Worm (Caenorhabditis elegans) whole organism, dauer: Measurements from ENCODE around the gene srg-54.

Experiments
- unc-62 ChIP-seq: sonication (generic microtip); optimal IDR thresholded peaks from 2 replicates; lab custom pipeline; 2017; ENCODE audit warnings: missing biosample characterization, missing genetic modification reagents, missing genetic modification characterization

The srg-54 gene

ce11 chrV:14924104-14924503 is at the start of gene srg-54:
TSS of gene srg-54 (minus strand) at chrV:14924204.
- TF ChIP-seq unc-62 (GFP tag; lab: Kevin White, UChicago): no peak

DNA sequence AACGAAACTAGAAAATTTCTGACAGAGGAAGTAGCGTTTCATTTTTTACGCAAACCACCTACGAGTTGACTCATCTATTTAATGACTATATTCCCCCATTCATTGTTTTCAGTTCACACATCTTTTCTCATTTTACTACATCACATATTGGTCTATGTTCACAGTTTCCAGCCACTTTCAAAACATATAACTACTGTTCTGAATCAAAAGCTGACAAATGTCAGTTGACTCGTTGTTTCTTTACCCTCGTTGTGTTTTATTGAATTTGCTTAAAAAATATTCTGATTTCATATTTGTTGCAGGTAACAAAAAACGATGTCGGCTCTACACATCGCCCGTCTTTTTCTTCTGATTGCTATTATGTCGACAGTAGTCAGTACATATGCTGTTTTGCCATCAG is 47.1 kb upstream of the srg-54 start, which contains the start of gene nlp-59:
nlp-59 (plus strand) TSS at position 301 of the 400 bp plus-strand sequence.
- no peak for TF ChIP-seq unc-62 (GFP tag; lab: Kevin White, UChicago)

DNA sequence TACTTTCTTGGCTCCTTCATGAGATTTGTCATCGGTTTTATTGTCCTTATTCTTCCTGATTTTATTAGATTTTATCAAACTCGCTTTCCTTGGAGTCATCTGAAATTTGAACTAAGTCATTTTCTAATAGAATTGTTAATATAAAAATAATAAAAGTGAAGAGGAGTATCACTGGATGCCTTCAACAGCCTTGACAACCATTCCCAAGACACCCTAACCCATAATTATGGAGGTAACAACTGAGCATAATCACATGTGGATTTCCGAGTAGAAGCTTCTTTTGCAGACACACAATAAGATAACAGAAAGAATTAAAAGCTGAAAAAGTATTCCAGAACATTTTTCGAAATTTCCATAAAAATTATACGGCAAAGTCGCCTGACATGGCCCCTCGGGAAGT is 31.7 kb upstream of the srg-54 start, which contains the start of gene F02D8.9:
F02D8.9 (minus strand) TSS at position 101 of the 400 bp plus-strand sequence.
- TF ChIP-seq unc-62 (GFP tag; lab: Kevin White, UChicago): no peak

- no peak for TF ChIP-seq unc-62 (GFP tag; lab: Kevin White, UChicago)
Measured at ce11 chrV:14954633-14955032, 30.6 kb upstream of the srg-54 start, which contains the start of gene C30G7.5. TSS of gene C30G7.5 (minus strand) at chrV:14954733.

DNA sequence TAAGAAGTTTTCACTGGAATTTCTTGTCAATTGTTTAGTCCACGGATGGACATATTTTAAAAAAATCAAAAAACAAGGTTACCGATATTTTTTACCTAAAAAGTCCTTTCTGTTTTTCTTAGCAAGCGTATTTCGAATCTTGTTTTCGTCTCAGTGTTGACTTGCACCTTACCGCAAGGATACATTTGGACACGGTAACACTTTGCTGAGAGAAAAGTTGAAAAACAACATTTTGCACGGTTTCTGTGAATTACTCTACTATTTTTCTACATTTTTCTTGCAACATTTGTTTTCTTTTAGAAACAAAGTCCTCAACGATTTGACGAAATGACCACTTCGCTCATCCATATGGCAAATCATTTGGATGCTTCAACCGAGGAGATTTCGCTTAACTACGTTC is 25.5 kb upstream of the srg-54 start, which contains the start of gene hil-1:
hil-1 (plus strand) TSS at position 301 of the 400 bp plus-strand sequence.
- no peak for TF ChIP-seq unc-62 (GFP tag; lab: Kevin White, UChicago)

- no peak for TF ChIP-seq unc-62 (GFP tag; lab: Kevin White, UChicago)
Measured at ce11 chrV:14948566-14948965, 24.6 kb upstream of the srg-54 start.

DNA sequence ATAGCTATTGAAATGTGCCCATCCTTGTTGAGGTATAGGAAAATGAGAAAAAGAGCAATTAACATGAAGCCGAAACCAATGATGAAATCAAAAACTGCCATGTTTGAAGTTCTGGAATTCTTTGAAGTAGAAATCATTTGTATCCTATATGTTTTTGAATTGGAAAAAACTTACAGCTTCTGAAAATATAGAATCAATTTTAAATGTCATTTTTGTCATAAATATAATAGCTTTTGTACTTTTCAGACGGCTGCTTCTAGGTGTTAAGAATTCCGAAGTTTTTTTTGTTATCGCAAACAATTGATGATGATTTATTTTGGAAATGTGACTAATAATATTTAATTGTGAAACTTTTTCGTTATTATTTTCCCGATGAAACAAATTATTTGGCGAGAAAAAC is 23.0 kb upstream of the srg-54 start, which contains the start of gene C30G7.4:
C30G7.4 (minus strand) TSS at position 101 of the 400 bp plus-strand sequence.
- TF ChIP-seq unc-62 (GFP tag; lab: Kevin White, UChicago): no peak

- no peak for TF ChIP-seq unc-62 (GFP tag; lab: Kevin White, UChicago)
Measured at ce11 chrV:14945697-14946096, 21.7 kb upstream of the srg-54 start, which contains the start of gene C30G7.3. TSS of gene C30G7.3 (minus strand) at chrV:14945704.

DNA sequence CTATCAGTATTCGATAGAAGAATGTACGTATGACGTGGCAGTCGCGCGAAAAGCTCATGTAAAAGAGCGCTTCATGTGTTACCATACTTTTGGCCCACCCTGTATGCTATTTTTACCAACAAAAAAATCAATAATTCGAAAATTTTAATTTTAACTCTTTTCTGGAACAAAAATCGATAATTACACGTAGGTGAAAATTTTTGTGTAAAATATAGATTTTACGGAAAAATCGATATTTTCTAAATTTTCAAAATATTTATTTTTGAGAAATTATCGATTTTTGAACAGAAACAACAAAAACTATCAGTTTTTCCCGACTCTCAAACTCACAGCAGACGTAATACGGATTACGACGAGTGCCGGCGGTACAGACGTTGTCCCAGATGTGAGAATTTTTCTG is 21.1 kb upstream of the srg-54 start:
- TF ChIP-seq unc-62 (GFP tag; lab: Kevin White, UChicago): no peak

- TF ChIP-seq unc-62 (GFP tag; lab: Kevin White, UChicago): no peak
Measured at ce11 chrV:14943774-14944173, 19.8 kb upstream of the srg-54 start.

ce11 chrV:14942898-14943297 is 18.9 kb upstream of the srg-54 start:
- no peak for TF ChIP-seq unc-62 (GFP tag; lab: Kevin White, UChicago)

DNA sequence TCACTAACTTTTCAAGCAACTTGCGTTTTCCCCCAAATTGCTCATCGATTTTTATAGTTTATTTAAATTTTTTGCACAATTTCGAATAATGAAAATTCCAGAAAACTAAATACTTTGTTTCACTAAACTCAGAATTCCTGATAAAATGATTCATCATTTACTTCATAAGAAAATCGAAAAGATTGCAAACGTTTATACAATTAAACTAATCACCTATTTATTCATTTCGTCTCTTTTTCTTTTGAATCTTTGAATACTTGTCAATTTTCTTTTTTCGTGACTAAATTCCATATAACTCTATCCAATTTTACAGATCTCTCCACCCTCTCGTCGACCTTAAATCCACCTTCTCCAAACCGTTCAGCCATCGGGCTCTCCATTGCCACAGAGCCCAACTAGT is 12.6 kb upstream of the srg-54 start, which contains the start of gene C30G7.2:
C30G7.2 (plus strand) TSS at position 301 of the 400 bp plus-strand sequence.
- no peak for TF ChIP-seq unc-62 (GFP tag; lab: Kevin White, UChicago)

DNA sequence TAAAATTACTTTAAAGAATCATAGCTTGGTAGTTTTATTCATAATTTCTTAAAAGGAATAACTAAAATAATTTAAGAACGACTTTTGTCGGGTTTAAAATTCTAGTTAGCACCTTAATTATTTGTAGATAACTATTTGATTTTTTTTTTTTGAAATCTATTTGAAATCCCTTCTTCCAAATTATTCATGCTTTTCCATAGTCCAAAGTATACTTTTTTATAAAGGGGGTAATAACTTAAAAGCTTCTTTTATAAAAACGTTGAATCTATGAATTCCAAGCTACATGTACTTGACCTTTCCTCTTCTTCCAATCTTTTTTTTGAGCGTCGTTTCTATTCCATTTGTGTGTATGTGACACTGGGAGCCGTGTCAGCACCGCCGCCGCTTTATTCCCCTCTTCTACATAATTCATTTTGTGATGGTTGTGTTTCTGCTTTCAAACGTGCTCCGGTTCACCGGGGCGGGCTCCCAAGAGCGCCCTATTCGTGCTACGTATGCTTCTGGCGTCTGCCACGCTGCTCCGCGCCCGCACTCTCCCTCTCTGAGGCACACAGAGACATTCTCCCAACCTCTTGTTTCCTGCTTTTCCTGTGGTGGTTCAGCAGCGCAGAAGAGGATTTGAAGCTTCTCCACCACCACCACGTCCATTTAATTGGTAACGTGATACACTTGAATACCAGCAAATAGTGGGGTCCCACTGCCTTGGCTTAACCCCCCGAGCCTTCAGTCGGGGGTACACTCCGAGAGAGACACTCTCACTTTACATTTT is 9.6 kb upstream of the srg-54 start:
- no peak for TF ChIP-seq unc-62 (GFP tag; lab: Kevin White, UChicago)

ce11 chrV:14930168-14930567 is 6.2 kb upstream of the srg-54 start:
- TF ChIP-seq unc-62 (GFP tag; lab: Kevin White, UChicago): no peak

DNA sequence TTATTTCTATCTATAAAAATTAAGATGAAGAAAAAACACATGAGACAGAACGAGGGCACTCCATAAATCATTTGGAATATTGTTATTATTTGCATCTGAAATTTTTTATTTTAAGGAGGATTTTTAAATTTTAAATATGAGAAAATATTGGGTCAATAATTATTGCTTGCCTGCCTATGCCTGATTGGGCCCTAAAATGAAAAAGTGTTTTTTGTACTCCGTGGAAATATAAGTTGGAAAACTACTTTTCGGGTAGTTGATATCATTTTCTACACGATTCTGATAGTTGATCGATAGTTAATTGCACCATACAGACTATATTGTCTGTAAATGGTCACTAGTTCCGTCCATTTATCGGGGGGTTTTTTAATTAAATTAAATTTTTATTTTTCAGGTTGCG is 4.2 kb upstream of the srg-54 start, which contains the start of gene srg-55:
srg-55 (minus strand) TSS at position 101 of the 400 bp plus-strand sequence.
- no peak for TF ChIP-seq unc-62 (GFP tag; lab: Kevin White, UChicago)

- TF ChIP-seq unc-62 (GFP tag; lab: Kevin White, UChicago): no peak
Measured at ce11 chrV:14921509-14921908, 2.5 kb downstream of the srg-54 start, which contains the start of gene zmp-4. TSS of gene zmp-4 (minus strand) at chrV:14921609.
